Worm (Caenorhabditis elegans): Measurements from ENCODE around the gene nhr-167.
A peak's percentile ranks its signal among the peaks of the same experiment; 100 is the strongest.

Gene nhr-167

DNA sequence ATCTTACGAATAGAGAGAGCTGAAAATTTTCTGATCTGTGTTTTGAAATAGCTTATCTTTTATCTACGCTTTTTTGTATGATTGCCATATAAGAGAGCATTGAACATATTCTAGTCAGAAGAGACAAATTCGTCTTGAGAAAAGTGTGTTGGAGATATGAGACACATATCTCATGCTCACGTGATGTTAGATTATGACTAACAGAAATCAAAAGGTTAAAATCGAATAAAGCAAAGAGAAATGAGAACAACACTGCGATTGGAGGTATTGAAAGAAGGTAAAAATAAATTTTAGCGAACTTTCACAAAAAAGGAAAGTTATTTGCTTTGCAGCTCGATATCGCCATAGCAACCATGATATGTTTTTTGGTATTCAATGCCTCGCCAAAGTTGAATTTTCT, at the start of gene nhr-167:
TSS of gene nhr-167 (minus strand) at position 21 of the 400 bp plus-strand sequence.
- TF ChIP-seq C34F6.9 (tag; optimal IDR thresholded peaks at IDR 0.05) (peak; percentile 4), unc-55 (GFP tag; optimal IDR thresholded peaks at IDR 0.05) (no peak)

DNA sequence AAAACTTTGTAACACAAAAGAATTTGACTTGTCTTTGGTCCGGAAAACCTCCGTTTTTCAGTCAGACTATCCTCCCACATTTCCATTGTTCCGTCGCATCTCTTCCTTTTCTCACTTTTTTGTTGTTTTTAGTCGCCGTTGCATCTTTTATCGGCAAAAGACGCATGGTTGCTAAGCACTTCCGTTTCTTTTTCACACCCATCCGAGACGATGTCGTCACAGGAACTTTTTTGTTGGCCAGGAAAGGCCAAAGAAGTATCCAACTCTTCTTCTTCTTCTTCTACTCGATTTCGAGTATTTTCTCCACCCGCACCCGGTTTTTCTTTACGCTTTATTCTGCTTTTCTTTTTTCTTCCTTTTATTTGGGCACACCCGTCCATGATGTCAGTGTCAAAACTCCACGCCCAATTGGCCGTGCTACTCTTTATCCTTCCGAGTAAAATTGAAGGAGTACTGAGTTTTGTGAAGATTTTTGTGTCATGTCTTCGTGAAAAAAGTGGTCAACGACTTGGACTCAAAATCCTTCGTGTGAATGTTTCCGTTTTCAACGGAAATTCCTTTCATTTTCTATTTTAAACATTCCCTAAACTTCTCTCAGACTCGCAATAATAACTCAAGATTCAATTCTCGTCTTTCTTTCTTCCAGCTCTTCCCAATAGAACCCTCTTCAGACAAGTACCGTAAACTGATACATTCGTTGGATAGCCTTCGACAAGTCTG, 43.3 kb upstream of the nhr-167 start, which contains the start of gene B0198.2:
TSS of gene B0198.2 (plus strand) at position 670 of the 720 bp plus-strand sequence.
- TF ChIP-seq nhr-11 (tag; optimal IDR thresholded peaks at IDR 0.05) (no peak), zag-1 (tag; optimal IDR thresholded peaks at IDR 0.05) (no peak), dmd-4 (tag; optimal IDR thresholded peaks at IDR 0.05) (no peak), sem-4 (tag; optimal IDR thresholded peaks at IDR 0.05) (no peak), sma-3 (GFP tag; optimal IDR thresholded peaks at IDR 0.05) (no peak), nhr-237 (tag; optimal IDR thresholded peaks at IDR 0.05) (no peak)

DNA sequence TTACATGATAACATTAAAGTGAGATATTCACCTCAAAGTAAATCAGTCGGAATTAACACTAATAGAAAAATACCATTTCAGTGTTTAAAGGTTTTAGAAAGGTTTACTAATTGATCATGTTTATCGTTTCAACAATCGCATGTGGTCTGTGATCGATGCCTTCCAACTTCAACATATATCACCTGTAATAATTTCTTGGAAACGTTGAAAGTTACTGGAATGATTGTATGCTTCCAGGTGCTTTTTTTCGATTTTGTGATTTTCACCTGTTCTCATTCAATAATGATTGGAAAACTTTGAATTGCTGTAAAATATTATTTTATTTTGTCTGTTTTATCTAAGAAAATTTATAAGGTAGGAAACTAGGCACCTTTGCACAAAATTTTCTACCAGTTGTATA, 40.6 kb upstream of the nhr-167 start:
- TF ChIP-seq nhr-10 (tag; optimal IDR thresholded peaks at IDR 0.05) (no peak), sem-4 (tag; optimal IDR thresholded peaks at IDR 0.05) (no peak), zag-1 (tag; optimal IDR thresholded peaks at IDR 0.05) (no peak)

DNA sequence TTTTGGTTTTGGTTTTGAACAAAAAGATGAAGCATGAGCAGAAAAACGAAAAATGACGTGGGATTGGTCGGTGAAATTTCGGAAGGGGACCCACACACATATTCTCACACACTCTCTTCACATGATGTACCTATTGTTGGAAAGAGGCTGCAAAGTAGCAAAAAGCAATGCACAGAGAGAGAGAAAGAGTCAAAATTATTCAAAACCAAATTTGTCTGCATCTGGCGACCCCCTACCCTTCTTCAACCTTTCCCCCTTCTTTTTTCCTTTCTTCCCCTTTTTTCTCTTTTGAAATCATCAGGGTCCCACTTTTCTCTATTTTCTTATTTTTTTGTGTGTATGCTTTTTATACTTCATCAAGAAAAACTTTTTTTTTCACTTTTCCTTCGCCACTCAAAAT, 39.6 kb upstream of the nhr-167 start:
- TF ChIP-seq snpc-4 (tag; optimal IDR thresholded peaks at IDR 0.05): no peak
- peak; percentile 20 for TF ChIP-seq unc-55 (GFP tag; optimal IDR thresholded peaks at IDR 0.05)

DNA sequence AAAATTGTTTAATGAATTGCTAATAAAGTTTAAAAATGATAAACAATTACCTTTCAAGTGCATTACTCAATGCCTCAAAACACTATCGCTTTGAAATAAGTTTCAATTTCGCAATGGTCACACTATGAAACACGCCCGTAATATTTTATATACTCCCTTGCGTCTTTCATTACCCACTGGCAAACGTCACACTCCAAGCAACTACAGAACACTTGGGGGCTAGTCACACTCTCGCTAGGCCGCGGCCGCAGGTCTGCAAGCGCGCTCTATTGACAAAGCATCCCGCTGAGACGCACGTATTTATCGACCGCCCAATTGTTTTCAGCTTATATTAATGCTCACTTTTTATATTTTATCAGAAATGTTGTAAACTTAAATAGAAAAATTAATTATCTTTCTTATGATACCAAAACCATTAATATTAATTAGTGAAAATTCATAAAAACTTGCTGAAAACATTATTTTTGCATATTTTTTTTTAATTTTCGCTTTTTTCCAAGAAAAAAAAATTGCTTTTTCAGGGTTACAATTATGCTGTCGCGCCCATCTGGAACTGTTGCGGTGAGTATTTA, 36.1 kb upstream of the nhr-167 start, which contains the start of the genes nmat-1 and ucr-2.1:
TSS of gene nmat-1 (minus strand) at position 136 of the 572 bp plus-strand sequence.
TSS of gene ucr-2.1 (plus strand) at position 522 of the 572 bp plus-strand sequence.
- no peak for TF ChIP-seq elt-3 (tag; optimal IDR thresholded peaks at IDR 0.05)
- peak; percentile 76 for TF ChIP-seq unc-55 (GFP tag; optimal IDR thresholded peaks at IDR 0.05)
- TF ChIP-seq nhr-21 (tag; optimal IDR thresholded peaks at IDR 0.05): peak; percentile 60
- TF ChIP-seq nhr-77 (tag; optimal IDR thresholded peaks at IDR 0.05): no peak
- TF ChIP-seq ZK546.5 (tag; optimal IDR thresholded peaks at IDR 0.05): no peak
- TF ChIP-seq skn-1 (tag; optimal IDR thresholded peaks at IDR 0.05): no peak
- peak; percentile 78 for TF ChIP-seq F13H6.1 (tag; optimal IDR thresholded peaks at IDR 0.05)
- TF ChIP-seq nhr-10 (tag; optimal IDR thresholded peaks at IDR 0.05): no peak
- peak; percentile 75 for TF ChIP-seq nhr-25 (tag; optimal IDR thresholded peaks at IDR 0.05)
- TF ChIP-seq nhr-6 (tag; optimal IDR thresholded peaks at IDR 0.05): peak; percentile 55
- peak; percentile 86 for TF ChIP-seq crh-2 (tag; optimal IDR thresholded peaks at IDR 0.05)
- peak; percentile 91 for TF ChIP-seq fos-1 (tag; optimal IDR thresholded peaks at IDR 0.05)
- peak; percentile 75 for TF ChIP-seq sem-4 (tag; optimal IDR thresholded peaks at IDR 0.05)
- TF ChIP-seq lin-13 (GFP tag; optimal IDR thresholded peaks at IDR 0.05): peak; percentile 72
- TF ChIP-seq gmeb-1 (tag; optimal IDR thresholded peaks at IDR 0.05): peak; percentile 72
- peak; percentile 32 for TF ChIP-seq egl-27 (tag; optimal IDR thresholded peaks at IDR 0.05)
- TF ChIP-seq ztf-4 (tag; optimal IDR thresholded peaks at IDR 0.05): no peak
- TF ChIP-seq lin-39 (tag; optimal IDR thresholded peaks at IDR 0.05): no peak
- TF ChIP-seq C34F6.9 (tag; optimal IDR thresholded peaks at IDR 0.05): peak; percentile 74
- TF ChIP-seq lin-11 (tag; optimal IDR thresholded peaks at IDR 0.05): peak; percentile 63
- TF ChIP-seq mbf-1 (tag; optimal IDR thresholded peaks at IDR 0.05): no peak
- TF ChIP-seq mdl-1 (tag; optimal IDR thresholded peaks at IDR 0.05): peak in 1 of 2 experiments; percentile 37
- peak; percentile 76 for TF ChIP-seq nhr-129 (tag; optimal IDR thresholded peaks at IDR 0.05)
- TF ChIP-seq zag-1 (tag; optimal IDR thresholded peaks at IDR 0.05): no peak
- peak in 1 of 2 experiments; percentile 74 for TF ChIP-seq lsy-2 (tag; optimal IDR thresholded peaks at IDR 0.05)
- peak; percentile 89 for TF ChIP-seq sma-3 (GFP tag; optimal IDR thresholded peaks at IDR 0.05)
- TF ChIP-seq sma-9 (GFP tag; optimal IDR thresholded peaks at IDR 0.05): peak; percentile 86
- no peak for TF ChIP-seq sma-9 (tag; optimal IDR thresholded peaks at IDR 0.05)
- no peak for TF ChIP-seq ztf-1 (GFP tag; conservative IDR thresholded peaks at IDR 0.05)
- peak; percentile 10 for TF ChIP-seq ceh-16 (tag; optimal IDR thresholded peaks at IDR 0.05)
- no peak for TF ChIP-seq aly-2 (tag; optimal IDR thresholded peaks at IDR 0.05)
